Worm (Caenorhabditis elegans) whole organism, young adult: Measurements from ENCODE around the gene C47D2.1.

Experiments used
- B0035.1 ChIP-seq: sonication (generic microtip); optimal IDR thresholded peaks from 2 replicates; lab custom pipeline; 2016; ENCODE audit warnings: missing genetic modification characterization, mild to moderate bottlenecking, missing compliant biosample characterization, missing genotype, missing genetic modification reagents
- C17E4.6 ChIP-seq: fragments of 200-800 bp; sonication (Bioruptor generic); IDR thresholded peaks from 2 replicates; pipeline ENCODE4 v1.3.6; 2022; ENCODE audit warnings: missing genetic modification reagents, missing genetic modification characterization, missing compliant biosample characterization
- D2030.7 ChIP-seq: fragments of 200-800 bp; sonication (Bioruptor generic); IDR thresholded peaks from 2 replicates; pipeline ENCODE4 v1.3.6; 2022; ENCODE audit warnings: missing genetic modification reagents, missing genetic modification characterization, missing compliant biosample characterization
- F33H1.4 ChIP-seq: fragments of 200-800 bp; sonication (Bioruptor generic); IDR thresholded peaks from 2 replicates; pipeline ENCODE4 v1.3.6; 2022; ENCODE audit warnings: missing genetic modification reagents, missing genetic modification characterization, missing compliant biosample characterization
- F39B2.1 ChIP-seq: fragments of 200-800 bp; sonication (Bioruptor generic); IDR thresholded peaks from 2 replicates; pipeline ENCODE4 v1.3.6; 2022; ENCODE audit warnings: missing genetic modification reagents, missing genetic modification characterization, missing compliant biosample characterization
- F49E8.2 ChIP-seq: sonication (generic microtip); optimal IDR thresholded peaks from 3 replicates; lab custom pipeline; 2017; ENCODE audit warnings: missing genetic modification characterization, mild to moderate bottlenecking, missing compliant biosample characterization, antibody characterized with exemption, moderate library complexity; ENCODE audit not compliant: insufficient read depth
- K12H6.12 ChIP-seq: fragments of 200-800 bp; sonication (Bioruptor generic); optimal IDR thresholded peaks from 2 replicates; lab custom pipeline; 2018; ENCODE audit warnings: mild to moderate bottlenecking, missing genetic modification characterization, missing compliant biosample characterization
- Y53G8AR.9 ChIP-seq: fragments of 200-800 bp; sonication (Bioruptor generic); conservative IDR thresholded peaks from 2 replicates; pipeline ENCODE4 v1.3.6; 2022; ENCODE audit warnings: missing genetic modification reagents, missing genetic modification characterization, missing compliant biosample characterization
- Y79H2A.3 ChIP-seq: fragments of 200-800 bp; sonication (Bioruptor generic); conservative IDR thresholded peaks from 2 replicates; pipeline ENCODE4 v1.3.6; 2022; ENCODE audit warnings: missing genetic modification reagents, missing genetic modification characterization, missing compliant biosample characterization
- Y95B8A.8 ChIP-seq: fragments of 200-800 bp; sonication (Bioruptor generic); IDR thresholded peaks from 2 replicates; pipeline ENCODE4 v1.3.6; 2022; ENCODE audit warnings: missing genetic modification reagents, missing genetic modification characterization, missing compliant biosample characterization
- akir-1 ChIP-seq: fragments of 200-800 bp; sonication (Bioruptor generic); optimal IDR thresholded peaks from 2 replicates; lab custom pipeline; 2018; ENCODE audit warnings: mild to moderate bottlenecking, missing genetic modification characterization, moderate library complexity, missing compliant biosample characterization
- attf-5 ChIP-seq: fragments of 200-800 bp; sonication (Bioruptor generic); optimal IDR thresholded peaks from 2 replicates; lab custom pipeline; 2018; ENCODE audit warnings: mild to moderate bottlenecking, missing genetic modification characterization, missing compliant biosample characterization
- bed-1 ChIP-seq: fragments of 200-800 bp; sonication (Bioruptor generic); IDR thresholded peaks from 2 replicates; pipeline ENCODE4 v1.3.6; 2022; ENCODE audit warnings: missing genetic modification reagents, missing genetic modification characterization, missing compliant biosample characterization
- cebp-1 ChIP-seq, 2 experiments: fragments of 200-800 bp in 1 of 2; sonication (Bioruptor generic) in 1 of 2; sonication (generic microtip) in 1 of 2; IDR thresholded peaks in 1 of 2; optimal IDR thresholded peaks in 1 of 2; 2 replicates each; pipeline versions ENCODE4 v1.3.6 to Lab custom; 2017 to 2022; ENCODE audit warnings: missing compliant biosample characterization in 2 of 2, missing genetic modification characterization in 2 of 2, mild to moderate bottlenecking in 1 of 2, missing genetic modification reagents in 1 of 2, moderate library complexity in 1 of 2
- ceh-40 ChIP-seq: fragments of 200-800 bp; sonication (Bioruptor generic); IDR thresholded peaks from 2 replicates; pipeline ENCODE4 v1.3.6; 2022; ENCODE audit warnings: missing genetic modification characterization, missing compliant biosample characterization
- ceh-58 ChIP-seq: fragments of 200-800 bp; sonication (Bioruptor generic); IDR thresholded peaks from 2 replicates; pipeline ENCODE4 v1.3.6; 2022; ENCODE audit warnings: missing genetic modification characterization, missing compliant biosample characterization
- ceh-91 ChIP-seq: fragments of 200-800 bp; sonication (Bioruptor generic); IDR thresholded peaks from 2 replicates; pipeline ENCODE4 v1.3.6; 2022; ENCODE audit warnings: missing genetic modification reagents, missing genetic modification characterization, missing compliant biosample characterization
- efl-1 ChIP-seq: fragments of 150-350 bp; optimal IDR thresholded peaks from 2 replicates; lab custom pipeline; 2014; ENCODE audit warnings: missing biosample characterization, missing genetic modification reagents, missing genetic modification characterization
- ekl-4 ChIP-seq: fragments of 200-800 bp; sonication (Bioruptor generic); IDR thresholded peaks from 2 replicates; pipeline ENCODE4 v1.3.6; 2022; ENCODE audit warnings: missing genetic modification reagents, missing genetic modification characterization, missing compliant biosample characterization
- hlh-12 ChIP-seq: sonication (generic microtip); optimal IDR thresholded peaks from 2 replicates; lab custom pipeline; 2016; ENCODE audit warnings: missing genetic modification characterization, missing compliant biosample characterization
- hmg-20 ChIP-seq: fragments of 200-800 bp; sonication (Bioruptor generic); IDR thresholded peaks from 2 replicates; pipeline ENCODE4 v1.3.6; 2022; ENCODE audit warnings: missing genetic modification reagents, missing genetic modification characterization, missing compliant biosample characterization
- lin-35 ChIP-seq, 3 experiments: fragments of 150-350 bp in 2 of 3; sonication (generic microtip) in 1 of 3; optimal IDR thresholded peaks; 2 replicates each; lab custom pipeline; 2014 to 2018; ENCODE audit warnings: missing biosample characterization in 3 of 3, missing genetic modification characterization in 3 of 3, missing genetic modification reagents in 3 of 3
- lsl-1 ChIP-seq: fragments of 200-800 bp; sonication (Bioruptor generic); optimal IDR thresholded peaks from 2 replicates; lab custom pipeline; 2018; ENCODE audit warnings: mild to moderate bottlenecking, missing genetic modification characterization, moderate library complexity, missing compliant biosample characterization
- madf-6 ChIP-seq: fragments of 200-800 bp; sonication (Bioruptor generic); IDR thresholded peaks from 2 replicates; pipeline ENCODE4 v1.3.6; 2022; ENCODE audit warnings: missing genetic modification reagents, missing genetic modification characterization, missing compliant biosample characterization
- mel-28 ChIP-seq: sonication (generic microtip); optimal IDR thresholded peaks from 2 replicates; lab custom pipeline; 2016; ENCODE audit warnings: borderline replicate concordance, mild to moderate bottlenecking, missing genetic modification characterization, missing compliant biosample characterization
- nfyb-1 ChIP-seq: fragments of 200-800 bp; sonication (Bioruptor generic); IDR thresholded peaks from 2 replicates; pipeline ENCODE4 v1.3.6; 2022; ENCODE audit warnings: missing genetic modification reagents, missing genetic modification characterization, missing compliant biosample characterization
- nhr-27 ChIP-seq: fragments of 200-800 bp; sonication (Bioruptor generic); optimal IDR thresholded peaks from 2 replicates; lab custom pipeline; 2018; ENCODE audit warnings: mild to moderate bottlenecking, missing genetic modification characterization, moderate library complexity, missing compliant biosample characterization
- pbrm-1 ChIP-seq: fragments of 200-800 bp; sonication (Bioruptor generic); IDR thresholded peaks from 2 replicates; pipeline ENCODE4 v1.3.6; 2022; ENCODE audit warnings: missing genetic modification reagents, missing genetic modification characterization, missing compliant biosample characterization
- rpc-1 ChIP-seq, 2 experiments: fragments of 150-350 bp in 1 of 2; sonication (generic microtip) in 1 of 2; optimal IDR thresholded peaks; 2 replicates each; lab custom pipeline; 2014 to 2018; ENCODE audit warnings: missing biosample characterization in 1 of 2, missing genetic modification characterization in 1 of 2, missing genetic modification reagents in 1 of 2, missing genotype in 1 of 2
- tlf-1 ChIP-seq: fragments of 200-800 bp; sonication (Bioruptor generic); optimal IDR thresholded peaks from 2 replicates; lab custom pipeline; 2018; ENCODE audit warnings: mild to moderate bottlenecking, missing genetic modification characterization, missing compliant biosample characterization
- xnd-1 ChIP-seq: sonication (generic microtip); optimal IDR thresholded peaks from 2 replicates; lab custom pipeline; 2016; ENCODE audit warnings: missing genotype, missing genetic modification reagents, missing genetic modification characterization, missing compliant biosample characterization
- ztf-22 ChIP-seq: fragments of 200-800 bp; sonication (Bioruptor generic); optimal IDR thresholded peaks from 2 replicates; lab custom pipeline; 2018; ENCODE audit warnings: mild to moderate bottlenecking, missing genetic modification characterization, moderate library complexity, missing compliant biosample characterization
- ztf-25 ChIP-seq: fragments of 200-800 bp; sonication (Bioruptor generic); IDR thresholded peaks from 2 replicates; pipeline ENCODE4 v1.3.6; 2022; ENCODE audit warnings: missing genetic modification reagents, missing genetic modification characterization, missing compliant biosample characterization
- ztf-26 ChIP-seq: sonication (generic microtip); optimal IDR thresholded peaks from 2 replicates; lab custom pipeline; 2017; ENCODE audit warnings: missing genetic modification characterization, missing compliant biosample characterization
- ztf-6 ChIP-seq: fragments of 200-800 bp; sonication (Bioruptor generic); IDR thresholded peaks from 2 replicates; pipeline ENCODE4 v1.3.6; 2022; ENCODE audit warnings: missing genetic modification reagents, missing genetic modification characterization, missing compliant biosample characterization

The C47D2.1 gene

DNA sequence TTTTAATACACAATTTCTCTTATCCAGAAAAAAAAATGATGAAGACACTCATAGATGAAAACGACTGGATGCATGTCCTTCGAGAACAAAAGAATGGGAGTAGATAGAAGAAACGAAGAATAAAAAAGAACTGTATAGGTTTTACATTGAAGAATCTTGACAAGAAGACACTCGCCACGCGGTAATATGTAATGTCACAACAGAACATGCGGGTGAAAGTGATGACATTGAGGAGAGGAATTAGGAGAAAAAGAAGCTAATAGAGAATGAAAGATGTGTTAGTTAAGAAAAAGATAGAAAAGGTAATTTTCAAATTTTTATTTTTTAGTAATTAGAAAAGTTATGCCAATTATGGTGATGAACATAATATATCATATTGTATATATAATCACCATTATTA, 40.6 kb downstream of the C47D2.1 start:
- TF ChIP-seq Y53G8AR.9 (no peak), ceh-40 (GFP tag; lab: Robert Waterston, UW) (no peak), ceh-58 (no peak), F39B2.1 (no peak), Y79H2A.3 (GFP tag; lab: Robert Waterston, UW) (no peak), hlh-12 (tag; lab: Kevin White, UChicago) (no peak), nhr-27 (tag; lab: Kevin White, UChicago) (no peak), ztf-25 (GFP tag; lab: Robert Waterston, UW) (no peak), ztf-26 (tag; lab: Kevin White, UChicago) (no peak), F33H1.4 (GFP tag; lab: Robert Waterston, UW) (no peak), Y95B8A.8 (no peak), ztf-6 (GFP tag; lab: Robert Waterston, UW) (no peak), akir-1 (no peak), B0035.1 (tag; lab: Kevin White, UChicago) (no peak), efl-1 (GFP tag; lab: Kevin White, UChicago) (no peak), mel-28 (tag; lab: Kevin White, UChicago) (no peak)
- TF ChIP-seq, all 124 proteins: peak for 0

DNA sequence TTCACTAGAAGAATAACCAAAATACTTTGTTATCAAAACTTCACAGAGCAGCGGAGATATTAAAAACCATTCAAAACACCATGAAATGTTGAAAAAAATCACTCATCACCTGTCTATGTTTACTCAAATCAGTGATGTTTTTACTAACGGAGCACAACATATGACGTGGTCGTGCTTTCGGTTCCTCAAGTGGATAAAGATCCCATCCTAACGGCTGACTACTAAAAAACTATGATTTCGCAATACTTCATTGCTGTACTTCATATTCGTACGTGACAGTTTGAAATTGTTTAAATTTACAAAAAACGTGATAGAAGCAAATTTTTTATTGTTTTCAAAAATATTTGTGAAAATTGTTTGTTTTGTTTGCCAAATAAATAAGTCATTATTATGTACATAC, 42.8 kb downstream of the C47D2.1 start:
- no peak for TF ChIP-seq ztf-22 (GFP tag; lab: Kevin White, UChicago)
- TF ChIP-seq ceh-91 (GFP tag; lab: Robert Waterston, UW): no peak
- no peak for TF ChIP-seq lsl-1 (GFP tag; lab: Kevin White, UChicago)
- TF ChIP-seq bed-1 (GFP tag; lab: Robert Waterston, UW): no peak
- no peak for TF ChIP-seq ztf-26 (tag; lab: Kevin White, UChicago)
- TF ChIP-seq pbrm-1 (GFP tag; lab: Robert Waterston, UW): no peak
- no peak for TF ChIP-seq attf-5 (GFP tag; lab: Kevin White, UChicago)
- peak; percentile 39 for TF ChIP-seq K12H6.12 (tag; lab: Kevin White, UChicago)
- no peak for TF ChIP-seq madf-6 (GFP tag; lab: Robert Waterston, UW)
- no peak for TF ChIP-seq D2030.7
- TF ChIP-seq nfyb-1 (GFP tag; lab: Robert Waterston, UW): 0 out of 2 replicates have a peak, but pooled peaks have one; percentile 13
- peak; percentile 87 for TF ChIP-seq cebp-1 (GFP tag; IDR thresholded peaks at IDR 0.05; lab: Robert Waterston, UW)
- TF ChIP-seq cebp-1 (tag; optimal IDR thresholded peaks at IDR 0.05; lab: Kevin White, UChicago): peak; percentile 97

DNA sequence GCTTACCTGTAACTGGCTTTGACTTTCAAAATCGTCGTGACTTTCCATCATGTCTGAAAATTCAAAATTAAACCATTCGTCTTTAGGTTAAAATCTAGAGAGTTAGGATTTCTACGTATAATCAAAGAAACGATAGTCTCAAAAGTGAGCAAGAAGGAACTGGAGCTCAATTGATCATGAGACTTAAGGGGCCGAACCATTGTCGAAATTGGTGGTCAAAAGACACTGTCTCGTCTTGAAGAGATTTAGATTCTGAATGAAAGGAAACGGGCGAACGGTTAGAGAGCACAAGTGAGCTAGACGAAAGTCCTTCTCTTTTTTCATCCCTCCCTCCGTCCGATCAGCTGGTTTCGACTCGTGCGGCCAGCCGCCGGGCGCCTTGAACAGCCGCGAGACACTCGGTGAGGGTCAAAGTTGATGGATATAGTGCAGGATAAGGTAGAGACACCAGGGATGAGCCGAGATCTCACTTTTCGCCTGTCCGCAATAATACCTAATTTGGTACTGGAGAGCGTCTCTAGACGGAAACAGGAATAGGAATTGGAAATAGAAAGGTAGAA, 46.3 kb downstream of the C47D2.1 start, which contains the start of gene M60.7:
M60.7 (minus strand) TSS at position 51 of the 560 bp plus-strand sequence.
- TF ChIP-seq F49E8.2 (tag; lab: Kevin White, UChicago) (no peak), xnd-1 (tag; lab: Kevin White, UChicago) (no peak), rpc-1 (optimal IDR thresholded peaks at IDR 0.05; lab: Kevin White, UChicago) (no peak), rpc-1 (tag; optimal IDR thresholded peaks at IDR 0.05; lab: Kevin White, UChicago) (no peak), ekl-4 (no peak), hmg-20 (no peak), tlf-1 (no peak), lin-35 (GFP tag; optimal IDR thresholded peaks at IDR 0.05; lab: Kevin White, UChicago) (no peak), K12H6.12 (tag; lab: Kevin White, UChicago) (no peak), C17E4.6 (GFP tag; lab: Robert Waterston, UW) (no peak)
- TF ChIP-seq, all 124 proteins: peak for 0
